Worm (Caenorhabditis elegans) whole organism, late embryonic: ENCODE measurements around the gene fbxa-112.

ENCODE experiments used
- ama-1 ChIP-seq: fragments of 150-350 bp; optimal IDR thresholded peaks from 2 replicates; lab custom pipeline; 2014
- dmd-4 ChIP-seq: sonication (generic microtip); optimal IDR thresholded peaks from 2 replicates; lab custom pipeline; 2016; ENCODE audit warnings: borderline replicate concordance, missing genetic modification characterization, missing compliant biosample characterization
- nhr-11 ChIP-seq: fragments of 150-350 bp; optimal IDR thresholded peaks from 2 replicates; lab custom pipeline; 2014; ENCODE audit warnings: missing biosample characterization, missing genetic modification characterization
- rnt-1 ChIP-seq: sonication (generic microtip); optimal IDR thresholded peaks from 2 replicates; lab custom pipeline; 2016; ENCODE audit warnings: missing genetic modification characterization, missing compliant biosample characterization

DNA sequence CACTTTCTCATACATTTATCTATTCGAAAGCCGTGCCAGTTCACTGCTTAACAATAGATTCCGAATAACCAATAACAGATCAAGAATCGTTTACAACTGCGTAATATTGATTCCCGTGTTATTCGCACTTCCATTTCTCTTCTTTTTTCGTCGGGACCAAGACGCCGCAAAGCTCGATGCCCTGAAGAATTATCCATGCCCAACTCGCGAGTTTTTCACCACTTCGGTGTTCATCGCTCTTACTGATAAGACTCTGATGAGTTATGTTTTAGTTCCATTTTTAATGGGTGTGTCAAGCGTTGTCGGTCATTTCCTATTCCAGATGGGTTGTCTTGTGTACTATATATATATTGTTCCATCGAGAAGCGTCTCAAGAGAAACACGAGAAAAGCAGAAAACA is 25.4 kb upstream of the fbxa-112 start:
- TF ChIP-seq nhr-11 (no peak), dmd-4 (tag; lab: Kevin White, UChicago) (no peak), ama-1 (lab: Kevin White, UChicago) (no peak), rnt-1 (no peak)
